Worm (Caenorhabditis elegans) whole organism, L2 larva: ENCODE measurements around the gene srh-248.

ENCODE experiments used
- C34F6.9 ChIP-seq: fragments of 150-350 bp; optimal IDR thresholded peaks from 2 replicates; lab custom pipeline; 2014; ENCODE audit warnings: missing biosample characterization, missing genetic modification characterization
- F13H6.1 ChIP-seq: sonication (generic microtip); optimal IDR thresholded peaks from 2 replicates; lab custom pipeline; 2016; ENCODE audit warnings: missing genetic modification characterization, missing compliant biosample characterization
- ZK546.5 ChIP-seq: sonication (generic microtip); optimal IDR thresholded peaks from 2 replicates; lab custom pipeline; 2017; ENCODE audit warnings: missing biosample characterization, missing genetic modification characterization
- alr-1 ChIP-seq: fragments of 150-350 bp; optimal IDR thresholded peaks from 2 replicates; lab custom pipeline; 2014; ENCODE audit warnings: missing biosample characterization, missing genetic modification characterization
- ama-1 ChIP-seq: fragments of 150-350 bp; optimal IDR thresholded peaks from 2 replicates; lab custom pipeline; 2018; ENCODE audit warnings: inconsistent platforms
- blmp-1 ChIP-seq: sonication (generic microtip); optimal IDR thresholded peaks from 2 replicates; lab custom pipeline; 2017; ENCODE audit warnings: missing genetic modification characterization, mild to moderate bottlenecking, missing compliant biosample characterization, antibody characterized with exemption, moderate library complexity; ENCODE audit not compliant: insufficient read depth
- ceh-16 ChIP-seq: fragments of 150-350 bp; optimal IDR thresholded peaks from 2 replicates; lab custom pipeline; 2014; ENCODE audit warnings: missing biosample characterization, missing genetic modification characterization
- ceh-82 ChIP-seq: fragments of 150-350 bp; optimal IDR thresholded peaks from 2 replicates; lab custom pipeline; 2014; ENCODE audit warnings: missing biosample characterization, missing genetic modification characterization
- dmd-4 ChIP-seq: sonication (generic microtip); optimal IDR thresholded peaks from 2 replicates; lab custom pipeline; 2017; ENCODE audit warnings: missing biosample characterization, missing genetic modification characterization
- egl-27 ChIP-seq: sonication (generic microtip); optimal IDR thresholded peaks from 3 replicates; lab custom pipeline; 2017; ENCODE audit warnings: missing biosample characterization, missing genetic modification reagents, missing genetic modification characterization
- elt-1 ChIP-seq: fragments of 150-350 bp; optimal IDR thresholded peaks from 2 replicates; lab custom pipeline; 2014; ENCODE audit warnings: missing biosample characterization, missing genetic modification characterization
- elt-3 ChIP-seq: sonication (generic microtip); optimal IDR thresholded peaks from 2 replicates; lab custom pipeline; 2017; ENCODE audit warnings: missing biosample characterization, missing genetic modification characterization
- gmeb-1 ChIP-seq: fragments of 150-350 bp; optimal IDR thresholded peaks from 2 replicates; lab custom pipeline; 2014; ENCODE audit warnings: missing biosample characterization, missing genetic modification characterization
- lin-13 ChIP-seq: fragments of 150-350 bp; optimal IDR thresholded peaks from 2 replicates; lab custom pipeline; 2014; ENCODE audit warnings: missing biosample characterization, missing genetic modification reagents, missing genetic modification characterization
- mbf-1 ChIP-seq: sonication (generic microtip); optimal IDR thresholded peaks from 2 replicates; lab custom pipeline; 2017; ENCODE audit warnings: missing biosample characterization, missing genetic modification characterization
- mdl-1 ChIP-seq, 2 experiments: fragments of 150-350 bp in 1 of 2; sonication (generic microtip) in 1 of 2; optimal IDR thresholded peaks; 2 replicates each; lab custom pipeline; 2017; ENCODE audit warnings: missing biosample characterization in 2 of 2, missing genetic modification characterization in 2 of 2
- nhr-10 ChIP-seq: sonication (generic microtip); optimal IDR thresholded peaks from 2 replicates; lab custom pipeline; 2017; ENCODE audit warnings: missing biosample characterization, missing genetic modification characterization
- nhr-11 ChIP-seq: fragments of 150-350 bp; optimal IDR thresholded peaks from 2 replicates; lab custom pipeline; 2014; ENCODE audit warnings: missing biosample characterization, missing genetic modification characterization
- nhr-12 ChIP-seq: fragments of 150-350 bp; optimal IDR thresholded peaks from 2 replicates; lab custom pipeline; 2014; ENCODE audit warnings: missing biosample characterization, missing genetic modification characterization
- nhr-129 ChIP-seq: fragments of 150-350 bp; optimal IDR thresholded peaks from 2 replicates; lab custom pipeline; 2014; ENCODE audit warnings: missing biosample characterization, missing genetic modification characterization
- nhr-21 ChIP-seq: fragments of 150-350 bp; optimal IDR thresholded peaks from 2 replicates; lab custom pipeline; 2014; ENCODE audit warnings: missing biosample characterization, missing genetic modification characterization
- nhr-23 ChIP-seq: fragments of 150-350 bp; optimal IDR thresholded peaks from 2 replicates; lab custom pipeline; 2014; ENCODE audit warnings: missing biosample characterization, missing genetic modification reagents, missing genetic modification characterization
- nhr-25 ChIP-seq: fragments of 150-350 bp; sonication (generic microtip); optimal IDR thresholded peaks from 3 replicates; lab custom pipeline; 2014; ENCODE audit warnings: missing biosample characterization, missing genetic modification characterization
- nhr-6 ChIP-seq: fragments of 150-350 bp; optimal IDR thresholded peaks from 2 replicates; lab custom pipeline; 2014; ENCODE audit warnings: missing biosample characterization, missing genetic modification characterization
- nhr-77 ChIP-seq: fragments of 150-350 bp; optimal IDR thresholded peaks from 2 replicates; lab custom pipeline; 2014; ENCODE audit warnings: missing biosample characterization, missing genetic modification characterization
- peb-1 ChIP-seq: fragments of 150-350 bp; optimal IDR thresholded peaks from 2 replicates; lab custom pipeline; 2014; ENCODE audit warnings: missing biosample characterization, missing genetic modification characterization
- sem-4 ChIP-seq: fragments of 150-350 bp; optimal IDR thresholded peaks from 2 replicates; lab custom pipeline; 2014; ENCODE audit warnings: missing biosample characterization, missing genetic modification reagents, missing genetic modification characterization
- sma-3 ChIP-seq: sonication (generic microtip); optimal IDR thresholded peaks from 2 replicates; lab custom pipeline; 2016; ENCODE audit warnings: missing genetic modification reagents, missing genetic modification characterization, missing compliant biosample characterization
- sma-9 ChIP-seq, 2 experiments: fragments of 150-350 bp in 1 of 2; sonication (generic microtip) in 1 of 2; optimal IDR thresholded peaks; 2 replicates each; lab custom pipeline; 2014 to 2016; ENCODE audit warnings: missing genetic modification characterization in 2 of 2, mild to moderate bottlenecking in 1 of 2, missing biosample characterization in 1 of 2, missing compliant biosample characterization in 1 of 2, missing genetic modification reagents in 1 of 2, moderate library complexity in 1 of 2
- snpc-4 ChIP-seq: fragments of 150-350 bp; optimal IDR thresholded peaks from 2 replicates; lab custom pipeline; 2014; ENCODE audit warnings: missing biosample characterization, missing genetic modification characterization
- unc-62 ChIP-seq: fragments of 150-350 bp; optimal IDR thresholded peaks from 2 replicates; lab custom pipeline; 2014; ENCODE audit warnings: missing biosample characterization, missing genetic modification reagents, missing genetic modification characterization
- zag-1 ChIP-seq: fragments of 150-350 bp; optimal IDR thresholded peaks from 2 replicates; lab custom pipeline; 2014; ENCODE audit warnings: missing biosample characterization, missing genetic modification characterization
- ztf-1 ChIP-seq: fragments of 200-800 bp; sonication (Bioruptor generic); conservative IDR thresholded peaks from 2 replicates; pipeline ENCODE4 v1.3.6; 2022; ENCODE audit warnings: missing genetic modification characterization, missing compliant biosample characterization
- ztf-11 ChIP-seq: sonication (generic microtip); optimal IDR thresholded peaks from 2 replicates; lab custom pipeline; 2017; ENCODE audit warnings: missing biosample characterization, missing genetic modification characterization
- ztf-4 ChIP-seq: fragments of 150-350 bp; optimal IDR thresholded peaks from 2 replicates; lab custom pipeline; 2014; ENCODE audit warnings: missing biosample characterization, missing genetic modification characterization

srh-248 gene

ce11 chrV:2942247-2942646, 13.0 kb downstream of the srh-248 start:
- TF ChIP-seq nhr-129 (tag; lab: Kevin White, UChicago) (no peak), mdl-1 (tag; optimal IDR thresholded peaks at IDR 0.05; lab: Kevin White, UChicago) (no peak), sma-9 (GFP tag; optimal IDR thresholded peaks at IDR 0.05; lab: Kevin White, UChicago) (no peak), sma-9 (tag; optimal IDR thresholded peaks at IDR 0.05; lab: Kevin White, UChicago) (no peak), nhr-12 (tag; lab: Kevin White, UChicago) (no peak), ztf-11 (tag; lab: Kevin White, UChicago) (no peak), egl-27 (no peak), blmp-1 (tag; lab: Kevin White, UChicago) (no peak), lin-13 (GFP tag; lab: Kevin White, UChicago) (no peak), zag-1 (no peak), ceh-16 (tag; lab: Kevin White, UChicago) (no peak), ama-1 (lab: Kevin White, UChicago) (no peak), dmd-4 (tag; lab: Kevin White, UChicago) (no peak), nhr-6 (tag; lab: Kevin White, UChicago) (no peak), nhr-10 (tag; lab: Kevin White, UChicago) (no peak), sem-4 (tag; lab: Kevin White, UChicago) (no peak), mbf-1 (tag; lab: Kevin White, UChicago) (no peak), nhr-77 (tag; lab: Kevin White, UChicago) (no peak)
- TF ChIP-seq, all 48 proteins: peak for 0

- TF ChIP-seq peb-1 (no peak), nhr-21 (tag; lab: Kevin White, UChicago) (no peak), alr-1 (no peak), nhr-11 (tag; lab: Kevin White, UChicago) (no peak), unc-62 (GFP tag; lab: Kevin White, UChicago) (no peak), blmp-1 (tag; lab: Kevin White, UChicago) (no peak), nhr-25 (tag; lab: Kevin White, UChicago) (no peak), nhr-6 (tag; lab: Kevin White, UChicago) (no peak), nhr-129 (tag; lab: Kevin White, UChicago) (no peak), gmeb-1 (tag; lab: Kevin White, UChicago) (no peak), ztf-4 (tag; lab: Kevin White, UChicago) (no peak), nhr-10 (tag; lab: Kevin White, UChicago) (no peak), ZK546.5 (tag; lab: Kevin White, UChicago) (no peak), elt-1 (no peak), sma-3 (GFP tag; lab: Kevin White, UChicago) (no peak), elt-3 (tag; lab: Kevin White, UChicago) (no peak), egl-27 (no peak)
Observed at ce11 chrV:2941405-2941804, 13.8 kb downstream of the srh-248 start, which contains the start of gene srw-143. TSS of gene srw-143 (minus strand) at chrV:2941505.

- TF ChIP-seq ZK546.5 (tag; lab: Kevin White, UChicago) (no peak), sma-3 (GFP tag; lab: Kevin White, UChicago) (no peak), C34F6.9 (no peak), sma-9 (GFP tag; optimal IDR thresholded peaks at IDR 0.05; lab: Kevin White, UChicago) (no peak), sma-9 (tag; optimal IDR thresholded peaks at IDR 0.05; lab: Kevin White, UChicago) (no peak), sem-4 (tag; lab: Kevin White, UChicago) (no peak), egl-27 (no peak), dmd-4 (tag; lab: Kevin White, UChicago) (no peak), elt-3 (tag; lab: Kevin White, UChicago) (no peak), ztf-4 (tag; lab: Kevin White, UChicago) (no peak), nhr-25 (tag; lab: Kevin White, UChicago) (no peak), ceh-16 (tag; lab: Kevin White, UChicago) (no peak), snpc-4 (no peak), elt-1 (no peak), mdl-1 (tag; optimal IDR thresholded peaks at IDR 0.05; lab: Kevin White, UChicago) (no peak), ama-1 (lab: Kevin White, UChicago) (no peak)
- TF ChIP-seq, all 48 proteins: peak for 0
Observed at ce11 chrV:2938497-2938896, 16.7 kb downstream of the srh-248 start, which contains the start of gene srw-141. TSS of gene srw-141 (minus strand) at chrV:2938597.

- no peak for TF ChIP-seq elt-1
- no peak for TF ChIP-seq dmd-4 (tag; lab: Kevin White, UChicago)
- TF ChIP-seq F13H6.1 (tag; lab: Kevin White, UChicago): no peak
- no peak for TF ChIP-seq nhr-129 (tag; lab: Kevin White, UChicago)
- no peak for TF ChIP-seq ztf-1 (GFP tag; lab: Robert Waterston, UW)
- TF ChIP-seq gmeb-1 (tag; lab: Kevin White, UChicago): no peak
- TF ChIP-seq ceh-82 (tag; lab: Kevin White, UChicago): no peak
- no peak for TF ChIP-seq nhr-23 (tag; lab: Kevin White, UChicago)
Observed at ce11 chrV:2934075-2934474, 21.2 kb downstream of the srh-248 start, which contains the start of gene srh-247. TSS of gene srh-247 (minus strand) at chrV:2934175.
